Fruit fly (Drosophila melanogaster) whole organism, embryonic: ENCODE data around the gene Eip63F-1.

Source experiments
- Aef1 ChIP-seq: fragments of 200-800 bp; sonication (Bioruptor generic); IDR thresholded peaks from 3 replicates; pipeline ENCODE4 v1.3.6; 2022; ENCODE audit warnings: missing biosample characterization, missing genetic modification characterization
- Asciz ChIP-seq: fragments of 200-800 bp; sonication (Bioruptor generic); optimal IDR thresholded peaks from 2 replicates; lab custom pipeline; 2017; ENCODE audit warnings: missing biosample characterization, mild to moderate bottlenecking, missing genetic modification characterization, missing genetic modification reagents
- Bteb2 ChIP-seq: fragments of 200-800 bp; sonication (Bioruptor generic); optimal IDR thresholded peaks from 2 replicates; lab custom pipeline; 2016; ENCODE audit warnings: missing biosample characterization, missing genetic modification characterization
- CG10209 ChIP-seq: fragments of 200-800 bp; sonication (Bioruptor generic); optimal IDR thresholded peaks from 3 replicates; lab custom pipeline; 2017; ENCODE audit warnings: missing biosample characterization, mild to moderate bottlenecking, missing genetic modification characterization, missing genetic modification reagents
- CG10431 ChIP-seq: fragments of 200-800 bp; sonication (Bioruptor generic); optimal IDR thresholded peaks from 3 replicates; lab custom pipeline; 2018; ENCODE audit warnings: missing biosample characterization, mild to moderate bottlenecking, missing genetic modification characterization
- CG11085 ChIP-seq: fragments of 200-800 bp; sonication (Bioruptor generic); IDR thresholded peaks from 2 replicates; pipeline ENCODE4 v1.3.6; 2022; ENCODE audit warnings: missing biosample characterization, missing genetic modification characterization
- CG12219 ChIP-seq: fragments of 200-800 bp; sonication (Bioruptor generic); optimal IDR thresholded peaks from 3 replicates; lab custom pipeline; 2018; ENCODE audit warnings: missing biosample characterization, mild to moderate bottlenecking, missing genetic modification characterization
- CG12659 ChIP-seq: fragments of 200-800 bp; sonication (Bioruptor generic); optimal IDR thresholded peaks from 3 replicates; lab custom pipeline; 2017; ENCODE audit warnings: mild to moderate bottlenecking, missing biosample characterization, missing genetic modification reagents, missing genetic modification characterization
- CG13894 ChIP-seq: fragments of 200-800 bp; sonication (Bioruptor generic); optimal IDR thresholded peaks from 3 replicates; lab custom pipeline; 2018; ENCODE audit warnings: missing biosample characterization, mild to moderate bottlenecking, missing genetic modification characterization, moderate library complexity
- CG14050 ChIP-seq: fragments of 200-800 bp; sonication (Bioruptor generic); IDR thresholded peaks from 3 replicates; pipeline ENCODE4 v1.3.6; 2022; ENCODE audit warnings: missing biosample characterization, missing genetic modification characterization
- CG1529 ChIP-seq: fragments of 200-800 bp; sonication (Bioruptor generic); optimal IDR thresholded peaks from 3 replicates; lab custom pipeline; 2018; ENCODE audit warnings: missing biosample characterization, missing genetic modification characterization
- CG18599 ChIP-seq: fragments of 200-800 bp; sonication (Bioruptor generic); optimal IDR thresholded peaks from 3 replicates; lab custom pipeline; 2017; ENCODE audit warnings: missing biosample characterization, missing genetic modification characterization, mild to moderate bottlenecking, moderate library complexity, missing genetic modification reagents
- CG2120 ChIP-seq: fragments of 200-800 bp; sonication (Bioruptor generic); optimal IDR thresholded peaks from 3 replicates; lab custom pipeline; 2016; ENCODE audit warnings: missing biosample characterization, missing genetic modification characterization
- CG3726 ChIP-seq: fragments of 200-800 bp; sonication (Bioruptor generic); IDR thresholded peaks from 3 replicates; pipeline ENCODE4, ENCODE4 v1.3.6; 2022; ENCODE audit warnings: missing biosample characterization, missing genetic modification characterization
- CG3847 ChIP-seq: fragments of 200-800 bp; sonication (Bioruptor generic); IDR thresholded peaks from 2 replicates; pipeline ENCODE4 v1.3.6; 2022; ENCODE audit warnings: missing biosample characterization, missing genetic modification characterization
- CG4360 ChIP-seq: fragments of 200-800 bp; sonication (Bioruptor generic); IDR thresholded peaks from 2 replicates; pipeline ENCODE4 v1.3.6; 2022; ENCODE audit warnings: missing biosample characterization, missing genetic modification characterization
- CG4730 ChIP-seq: fragments of 200-800 bp; sonication (Bioruptor generic); IDR thresholded peaks from 2 replicates; pipeline ENCODE4 v1.3.6; 2022; ENCODE audit warnings: missing biosample characterization, missing genetic modification characterization
- CG7786 ChIP-seq: fragments of 200-800 bp; sonication (Bioruptor generic); optimal IDR thresholded peaks from 2 replicates; lab custom pipeline; 2016; ENCODE audit warnings: missing biosample characterization, missing genetic modification characterization
- CG7839 ChIP-seq: fragments of 200-800 bp; sonication (Bioruptor generic); optimal IDR thresholded peaks from 3 replicates; lab custom pipeline; 2018; ENCODE audit warnings: missing biosample characterization, mild to moderate bottlenecking, missing genetic modification characterization, moderate library complexity
- CG8281 ChIP-seq: fragments of 200-800 bp; sonication (Bioruptor generic); optimal IDR thresholded peaks from 2 replicates; lab custom pipeline; 2018; ENCODE audit warnings: missing biosample characterization, mild to moderate bottlenecking, missing genetic modification characterization, moderate library complexity
- CG8290 ChIP-seq, 3 experiments: fragments of 200-800 bp; sonication (Bioruptor generic); optimal IDR thresholded peaks; 2 replicates each; lab custom pipeline; 2016 to 2019; ENCODE audit warnings: missing biosample characterization in 3 of 3, missing genetic modification characterization in 3 of 3, mild to moderate bottlenecking in 2 of 3, moderate library complexity in 1 of 3
- D19B ChIP-seq: fragments of 200-800 bp; sonication (Bioruptor generic); optimal IDR thresholded peaks from 2 replicates; lab custom pipeline; 2017; ENCODE audit warnings: missing biosample characterization, mild to moderate bottlenecking, missing genetic modification characterization
- Dip2 ChIP-seq: fragments of 200-800 bp; sonication (Bioruptor generic); IDR thresholded peaks from 2 replicates; pipeline ENCODE4 v1.3.6; 2022; ENCODE audit warnings: missing biosample characterization, missing genetic modification characterization
- Fer3 ChIP-seq: fragments of 200-800 bp; sonication (Bioruptor generic); optimal IDR thresholded peaks from 2 replicates; lab custom pipeline; 2018; ENCODE audit warnings: missing biosample characterization, mild to moderate bottlenecking, missing genetic modification characterization, moderate library complexity
- GATAe ChIP-seq: fragments of 200-800 bp; sonication (Bioruptor generic); conservative IDR thresholded peaks from 2 replicates; pipeline ENCODE4 v1.3.6; 2022; ENCODE audit warnings: missing biosample characterization, missing genetic modification characterization
- HLH54F ChIP-seq: fragments of 200-800 bp; sonication (Bioruptor generic); optimal IDR thresholded peaks from 3 replicates; lab custom pipeline; 2016; ENCODE audit warnings: missing biosample characterization, missing genetic modification characterization
- Hmr ChIP-seq: fragments of 200-800 bp; sonication (Bioruptor generic); optimal IDR thresholded peaks from 3 replicates; lab custom pipeline; 2017; ENCODE audit warnings: mild to moderate bottlenecking, missing biosample characterization, missing genetic modification reagents, missing genetic modification characterization
- Hr39 ChIP-seq: fragments of >200 bp; optimal IDR thresholded peaks from 2 replicates; lab custom pipeline; 2017
- Hr51 ChIP-seq, 2 experiments: fragments of 200-800 bp; sonication (Bioruptor generic); optimal IDR thresholded peaks; 2 replicates in 1 of 2; 3 replicates in 1 of 2; lab custom pipeline; 2016 to 2018; ENCODE audit warnings: missing biosample characterization in 2 of 2, missing genetic modification characterization in 2 of 2, mild to moderate bottlenecking in 1 of 2, moderate library complexity in 1 of 2
- Nf-YB ChIP-seq: fragments of 200-800 bp; sonication (Bioruptor generic); optimal IDR thresholded peaks from 3 replicates; lab custom pipeline; 2019; ENCODE audit warnings: missing biosample characterization, mild to moderate bottlenecking, missing genetic modification characterization, moderate library complexity
- Poxn ChIP-seq: fragments of 200-800 bp; sonication (Bioruptor generic); IDR thresholded peaks from 2 replicates; pipeline ENCODE4 v1.3.6; 2022; ENCODE audit warnings: missing biosample characterization, missing genetic modification characterization
- dmrt11E ChIP-seq: fragments of 200-800 bp; sonication (Bioruptor generic); optimal IDR thresholded peaks from 3 replicates; lab custom pipeline; 2018; ENCODE audit warnings: missing biosample characterization, mild to moderate bottlenecking, missing genetic modification characterization, moderate library complexity
- ems ChIP-seq: fragments of 200-800 bp; sonication (Bioruptor generic); optimal IDR thresholded peaks from 3 replicates; lab custom pipeline; 2016; ENCODE audit warnings: missing biosample characterization, missing genetic modification characterization
- en ChIP-seq: fragments of 200-800 bp; sonication (Bioruptor generic); optimal IDR thresholded peaks from 2 replicates; lab custom pipeline; 2016; ENCODE audit warnings: missing biosample characterization, missing genetic modification characterization
- gsb ChIP-seq: fragments of 200-800 bp; sonication (Bioruptor generic); IDR thresholded peaks from 2 replicates; pipeline ENCODE4 v1.3.6; 2022; ENCODE audit warnings: missing biosample characterization, missing genetic modification characterization
- gt ChIP-seq: fragments of 200-800 bp; sonication (Bioruptor generic); IDR thresholded peaks from 2 replicates; pipeline ENCODE4 v1.3.6; 2022; ENCODE audit warnings: missing biosample characterization, missing genetic modification characterization
- jing ChIP-seq: fragments of 200-800 bp; sonication (Bioruptor generic); optimal IDR thresholded peaks from 2 replicates; lab custom pipeline; 2018; ENCODE audit warnings: missing biosample characterization, mild to moderate bottlenecking, missing genetic modification characterization
- kay ChIP-seq: fragments of 200-800 bp; sonication (Bioruptor generic); optimal IDR thresholded peaks from 2 replicates; lab custom pipeline; 2016; ENCODE audit warnings: missing biosample characterization, missing genetic modification characterization
- maf-S ChIP-seq: fragments of 200-800 bp; sonication (Bioruptor generic); optimal IDR thresholded peaks from 2 replicates; lab custom pipeline; 2016; ENCODE audit warnings: missing biosample characterization, missing genetic modification characterization
- mam ChIP-seq: fragments of 200-800 bp; sonication (Bioruptor generic); optimal IDR thresholded peaks from 3 replicates; lab custom pipeline; 2016; ENCODE audit warnings: missing biosample characterization, missing genetic modification characterization
- nau ChIP-seq: fragments of 200-800 bp; sonication (Bioruptor generic); optimal IDR thresholded peaks from 3 replicates; lab custom pipeline; 2017; ENCODE audit warnings: missing biosample characterization, mild to moderate bottlenecking, missing genetic modification characterization, missing genetic modification reagents
- pita ChIP-seq: fragments of 200-800 bp; sonication (Bioruptor generic); optimal IDR thresholded peaks from 2 replicates; lab custom pipeline; 2017; ENCODE audit warnings: missing biosample characterization, mild to moderate bottlenecking, missing genetic modification characterization
- ro ChIP-seq: fragments of 200-800 bp; sonication (Bioruptor generic); IDR thresholded peaks from 2 replicates; pipeline ENCODE4 v1.3.6; 2022; ENCODE audit warnings: missing biosample characterization, missing genetic modification characterization
- schlank ChIP-seq: fragments of 200-800 bp; sonication (Bioruptor generic); optimal IDR thresholded peaks from 2 replicates; lab custom pipeline; 2018; ENCODE audit warnings: missing biosample characterization, mild to moderate bottlenecking, missing genetic modification characterization
- shn ChIP-seq: fragments of 200-800 bp; sonication (Bioruptor generic); optimal IDR thresholded peaks from 3 replicates; lab custom pipeline; 2016; ENCODE audit warnings: missing biosample characterization, missing genetic modification characterization
- sr ChIP-seq: fragments of 200-800 bp; sonication (Bioruptor generic); IDR thresholded peaks from 3 replicates; pipeline ENCODE4 v1.3.6; 2022; ENCODE audit warnings: missing biosample characterization, missing genetic modification characterization
- tio ChIP-seq: fragments of 200-800 bp; sonication (Bioruptor generic); optimal IDR thresholded peaks from 2 replicates; lab custom pipeline; 2017; ENCODE audit warnings: missing biosample characterization, missing genetic modification characterization, inconsistent platforms
- tll ChIP-seq, 2 experiments: fragments of 200-800 bp in 1 of 2; fragments of >200 bp in 1 of 2; sonication (Bioruptor generic) in 1 of 2; optimal IDR thresholded peaks; 2 replicates each; lab custom pipeline; 2017 to 2019; ENCODE audit warnings: missing biosample characterization in 2 of 2, missing genetic modification characterization in 2 of 2, mild to moderate bottlenecking in 1 of 2, moderate library complexity in 1 of 2
- unpg ChIP-seq: fragments of 200-800 bp; sonication (Bioruptor generic); optimal IDR thresholded peaks from 3 replicates; lab custom pipeline; 2018; ENCODE audit warnings: missing biosample characterization, mild to moderate bottlenecking, missing genetic modification characterization, moderate library complexity
- zf30C ChIP-seq: fragments of 200-800 bp; sonication (Bioruptor generic); optimal IDR thresholded peaks from 3 replicates; lab custom pipeline; 2018; ENCODE audit warnings: missing biosample characterization, mild to moderate bottlenecking, missing genetic modification characterization

Gene Eip63F-1

DNA sequence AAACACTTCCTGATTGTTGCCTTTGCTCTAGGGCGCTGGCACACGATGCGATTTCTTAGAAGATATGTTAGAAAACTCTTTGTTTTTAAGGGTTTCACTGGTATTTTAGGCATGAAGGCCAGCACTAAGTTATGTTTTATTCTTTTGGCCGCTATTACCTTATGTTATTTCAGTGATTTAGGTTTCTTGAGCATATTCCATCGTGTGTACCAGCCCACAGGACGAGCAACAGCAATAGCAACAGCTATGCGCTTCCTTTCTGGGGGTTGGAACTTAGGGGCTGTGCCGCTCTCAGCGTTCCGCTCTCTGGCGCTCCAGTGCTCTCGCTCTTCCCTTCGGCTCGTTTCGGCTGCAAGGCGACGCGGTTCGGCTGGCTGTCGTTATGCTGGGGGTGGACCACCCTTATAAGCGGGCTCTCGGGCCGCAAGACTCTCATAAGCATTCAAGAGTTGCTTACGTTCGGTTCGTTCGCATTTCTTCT lies 48.1 kb upstream of the Eip63F-1 start, which contains the start of gene scrt (continued):
- TF ChIP-seq CG12219 (GFP tag; lab: Kevin White, UChicago) (peak; percentile 28), CG12659 (GFP tag; lab: Kevin White, UChicago) (peak; percentile 35), gsb (GFP tag; lab: Robert Waterston, UW) (no peak), Fer3 (no peak), CG13894 (tag; lab: Kevin White, UChicago) (no peak), shn (peak; percentile 41), Hmr (GFP tag; lab: Kevin White, UChicago) (peak; percentile 66), ro (GFP tag; lab: Robert Waterston, UW) (no peak), Nf-YB (GFP tag; lab: Kevin White, UChicago) (peak; percentile 9), GATAe (GFP tag; lab: Robert Waterston, UW) (no peak), CG14050 (GFP tag; lab: Robert Waterston, UW) (peak; percentile 18; the same call in 1 of the 3 replicates), kay (peak; percentile 3), CG11085 (GFP tag; lab: Robert Waterston, UW) (no peak), Asciz (GFP tag; lab: Kevin White, UChicago) (no peak), CG2120 (GFP tag; lab: Kevin White, UChicago) (peak; percentile 53), CG7839 (tag; lab: Kevin White, UChicago) (no peak), CG10209 (peak; percentile 29), Aef1 (GFP tag; lab: Robert Waterston, UW) (no peak; the same call in 2 of the 3 replicates), nau (GFP tag; lab: Kevin White, UChicago) (no peak), CG3726 (no peak), CG10431 (no peak), schlank (tag; lab: Kevin White, UChicago) (no peak), CG7786 (GFP tag; lab: Kevin White, UChicago) (no peak), CG3847 (GFP tag; lab: Robert Waterston, UW) (no peak), Dip2 (GFP tag; lab: Robert Waterston, UW) (no peak), CG8290 (GFP tag; optimal IDR thresholded peaks at IDR 0.05; lab: Kevin White, UChicago) (peak; percentile 38), CG8290 (tag; optimal IDR thresholded peaks at IDR 0.05; lab: Kevin White, UChicago) (peak in 1 of 2 experiments; percentile 59), dmrt11E (tag; lab: Kevin White, UChicago) (peak; percentile 91), sr (GFP tag; lab: Robert Waterston, UW) (no peak), ems (GFP tag; lab: Kevin White, UChicago) (no peak), CG4730 (GFP tag; lab: Robert Waterston, UW) (no peak), HLH54F (GFP tag; lab: Kevin White, UChicago) (peak; percentile 41), zf30C (GFP tag; lab: Kevin White, UChicago) (no peak), CG18599 (GFP tag; lab: Kevin White, UChicago) (peak; percentile 57), mam (GFP tag; lab: Kevin White, UChicago) (no peak), D19B (GFP tag; lab: Kevin White, UChicago) (no peak), Hr39 (lab: Kevin White, UChicago) (no peak), jing (GFP tag; lab: Kevin White, UChicago) (peak; percentile 29), CG8281 (tag; lab: Kevin White, UChicago) (no peak), Bteb2 (GFP tag; lab: Kevin White, UChicago) (no peak), CG1529 (GFP tag; lab: Kevin White, UChicago) (peak; percentile 1), Hr51 (GFP tag; optimal IDR thresholded peaks at IDR 0.05; lab: Kevin White, UChicago) (peak in 1 of 2 experiments; percentile 75), tio (GFP tag; lab: Kevin White, UChicago) (no peak), pita (GFP tag; lab: Kevin White, UChicago) (no peak), gt (GFP tag; lab: Robert Waterston, UW) (no peak), tll (GFP tag; optimal IDR thresholded peaks at IDR 0.05; lab: Kevin White, UChicago) (peak in 1 of 2 experiments; percentile 50), en (GFP tag; lab: Kevin White, UChicago) (no peak), maf-S (GFP tag; lab: Kevin White, UChicago) (no peak), Poxn (GFP tag; lab: Robert Waterston, UW) (no peak), CG4360 (GFP tag; lab: Robert Waterston, UW) (no peak), unpg (peak; percentile 59)
